Worm (Caenorhabditis elegans) whole organism, L3 larva: ENCODE data around the gene ttr-41.
A peak's percentile ranks its signal among the peaks of the same experiment; 100 is the strongest.

Experiments
- R02D3.7 ChIP-seq: fragments of 150-350 bp; optimal IDR thresholded peaks from 2 replicates; lab custom pipeline; 2014; ENCODE audit warnings: missing biosample characterization, missing genetic modification characterization
- ZK546.5 ChIP-seq: sonication (generic microtip); optimal IDR thresholded peaks from 2 replicates; lab custom pipeline; 2017; ENCODE audit warnings: missing biosample characterization, missing genetic modification characterization
- aly-2 ChIP-seq: fragments of 150-350 bp; optimal IDR thresholded peaks from 2 replicates; lab custom pipeline; 2014; ENCODE audit warnings: missing biosample characterization, missing genetic modification characterization
- ama-1 ChIP-seq: fragments of 150-350 bp; optimal IDR thresholded peaks from 2 replicates; lab custom pipeline; 2018
- ceh-16 ChIP-seq: sonication (generic microtip); optimal IDR thresholded peaks from 2 replicates; lab custom pipeline; 2017; ENCODE audit warnings: missing biosample characterization, missing genetic modification characterization
- ceh-28 ChIP-seq: fragments of 150-350 bp; optimal IDR thresholded peaks from 2 replicates; lab custom pipeline; 2014; ENCODE audit warnings: missing biosample characterization, missing genetic modification reagents, missing genetic modification characterization
- ceh-82 ChIP-seq: fragments of 150-350 bp; optimal IDR thresholded peaks from 2 replicates; lab custom pipeline; 2014; ENCODE audit warnings: missing biosample characterization, missing genetic modification characterization
- ceh-9 ChIP-seq: sonication (generic microtip); optimal IDR thresholded peaks from 2 replicates; lab custom pipeline; 2018; ENCODE audit warnings: missing biosample characterization, missing genetic modification characterization
- daf-12 ChIP-seq: fragments of 150-350 bp; optimal IDR thresholded peaks from 2 replicates; lab custom pipeline; 2014; ENCODE audit warnings: missing biosample characterization, missing genetic modification reagents, missing genetic modification characterization
- egl-27 ChIP-seq: sonication (generic microtip); optimal IDR thresholded peaks from 4 replicates; lab custom pipeline; 2017; ENCODE audit warnings: missing biosample characterization, missing genetic modification reagents, missing genetic modification characterization
- egl-5 ChIP-seq: fragments of 150-350 bp; optimal IDR thresholded peaks from 2 replicates; lab custom pipeline; 2017; ENCODE audit warnings: missing biosample characterization, missing genetic modification reagents, missing genetic modification characterization, inconsistent platforms
- elt-1 ChIP-seq: fragments of 150-350 bp; optimal IDR thresholded peaks from 2 replicates; lab custom pipeline; 2014; ENCODE audit warnings: missing biosample characterization, missing genetic modification characterization
- elt-2 ChIP-seq: sonication (generic microtip); optimal IDR thresholded peaks from 2 replicates; lab custom pipeline; 2016; ENCODE audit warnings: missing genetic modification reagents, mild to moderate bottlenecking, missing genetic modification characterization, missing compliant biosample characterization
- elt-3 ChIP-seq, 3 experiments: fragments of 150-350 bp in 1 of 3; sonication (generic microtip) in 2 of 3; optimal IDR thresholded peaks; 2 replicates in 2 of 3; 4 replicates in 1 of 3; lab custom pipeline; 2014 to 2017; ENCODE audit warnings: missing biosample characterization in 3 of 3, missing genetic modification characterization in 3 of 3
- eor-1 ChIP-seq, 2 experiments: fragments of 150-350 bp; optimal IDR thresholded peaks; 2 replicates each; lab custom pipeline; 2014 to 2018; ENCODE audit warnings: missing biosample characterization in 2 of 2, missing genetic modification characterization in 2 of 2
- fkh-2 ChIP-seq: fragments of 150-350 bp; optimal IDR thresholded peaks from 2 replicates; lab custom pipeline; 2014; ENCODE audit warnings: missing biosample characterization, missing genetic modification reagents, missing genetic modification characterization
- fos-1 ChIP-seq: fragments of 150-350 bp; optimal IDR thresholded peaks from 2 replicates; lab custom pipeline; 2014; ENCODE audit warnings: missing biosample characterization, missing genetic modification characterization
- hmg-11 ChIP-seq: sonication (generic microtip); optimal IDR thresholded peaks from 2 replicates; lab custom pipeline; 2016; ENCODE audit warnings: missing genetic modification characterization, missing compliant biosample characterization
- lin-15B ChIP-seq: fragments of 150-350 bp; optimal IDR thresholded peaks from 2 replicates; lab custom pipeline; 2014; ENCODE audit warnings: missing biosample characterization, missing genetic modification characterization
- lin-39 ChIP-seq: fragments of 150-350 bp; optimal IDR thresholded peaks from 2 replicates; lab custom pipeline; 2018; ENCODE audit warnings: missing biosample characterization, missing genetic modification reagents, missing genetic modification characterization
- lsy-12 ChIP-seq: sonication (generic microtip); optimal IDR thresholded peaks from 2 replicates; lab custom pipeline; 2016; ENCODE audit warnings: mild to moderate bottlenecking, missing genetic modification characterization, missing compliant biosample characterization
- mdl-1 ChIP-seq: fragments of 150-350 bp; optimal IDR thresholded peaks from 2 replicates; lab custom pipeline; 2014; ENCODE audit warnings: missing biosample characterization, missing genetic modification characterization
- mml-1 ChIP-seq: fragments of 150-350 bp; sonication (generic microtip); optimal IDR thresholded peaks from 3 replicates; lab custom pipeline; 2014; ENCODE audit warnings: missing biosample characterization, missing genetic modification characterization
- nfya-1 ChIP-seq: sonication (generic microtip); optimal IDR thresholded peaks from 2 replicates; lab custom pipeline; 2017; ENCODE audit warnings: missing genetic modification characterization, mild to moderate bottlenecking, missing compliant biosample characterization, antibody characterized with exemption, moderate library complexity; ENCODE audit not compliant: insufficient read depth
- nhr-11 ChIP-seq: fragments of 150-350 bp; optimal IDR thresholded peaks from 2 replicates; lab custom pipeline; 2014; ENCODE audit warnings: missing biosample characterization, missing genetic modification characterization
- nhr-12 ChIP-seq: fragments of 150-350 bp; optimal IDR thresholded peaks from 2 replicates; lab custom pipeline; 2014; ENCODE audit warnings: missing biosample characterization, missing genetic modification characterization
- nhr-23 ChIP-seq: fragments of 150-350 bp; optimal IDR thresholded peaks from 2 replicates; lab custom pipeline; 2014; ENCODE audit warnings: missing biosample characterization, missing genetic modification reagents, missing genetic modification characterization
- nhr-237 ChIP-seq: fragments of 150-350 bp; optimal IDR thresholded peaks from 2 replicates; lab custom pipeline; 2014; ENCODE audit warnings: missing biosample characterization, missing genetic modification characterization
- nhr-25 ChIP-seq: sonication (generic microtip); optimal IDR thresholded peaks from 2 replicates; lab custom pipeline; 2017; ENCODE audit warnings: missing biosample characterization, missing genetic modification characterization
- nhr-43 ChIP-seq: sonication (generic microtip); optimal IDR thresholded peaks from 2 replicates; lab custom pipeline; 2016; ENCODE audit warnings: mild to moderate bottlenecking, missing genetic modification characterization, missing compliant biosample characterization; ENCODE audit not compliant: poor library complexity, severe bottlenecking
- nhr-67 ChIP-seq: fragments of 150-350 bp; optimal IDR thresholded peaks from 2 replicates; lab custom pipeline; 2014; ENCODE audit warnings: missing biosample characterization, missing genetic modification characterization
- nhr-77 ChIP-seq: fragments of 150-350 bp; optimal IDR thresholded peaks from 2 replicates; lab custom pipeline; 2014; ENCODE audit warnings: missing biosample characterization, missing genetic modification characterization
- pha-4 ChIP-seq: fragments of 150-350 bp; optimal IDR thresholded peaks from 2 replicates; lab custom pipeline; 2014; ENCODE audit warnings: missing biosample characterization, missing genetic modification reagents, missing genetic modification characterization
- pqm-1 ChIP-seq: fragments of 150-350 bp; optimal IDR thresholded peaks from 2 replicates; lab custom pipeline; 2017; ENCODE audit warnings: missing biosample characterization, missing genetic modification characterization, inconsistent platforms
- sea-2 ChIP-seq: fragments of 150-350 bp; sonication (generic microtip); optimal IDR thresholded peaks from 4 replicates; lab custom pipeline; 2014; ENCODE audit warnings: missing biosample characterization, missing genetic modification reagents, missing genetic modification characterization
- skn-1 ChIP-seq: fragments of 150-350 bp; optimal IDR thresholded peaks from 2 replicates; lab custom pipeline; 2014; ENCODE audit warnings: missing biosample characterization, missing genetic modification characterization
- snpc-4 ChIP-seq: fragments of 150-350 bp; optimal IDR thresholded peaks from 2 replicates; lab custom pipeline; 2014; ENCODE audit warnings: missing biosample characterization, missing genetic modification characterization
- tbx-2 ChIP-seq: sonication (generic microtip); optimal IDR thresholded peaks from 2 replicates; lab custom pipeline; 2016; ENCODE audit warnings: mild to moderate bottlenecking, missing genetic modification characterization, missing compliant biosample characterization
- unc-39 ChIP-seq: sonication (generic microtip); optimal IDR thresholded peaks from 4 replicates; lab custom pipeline; 2017; ENCODE audit warnings: missing biosample characterization, missing genetic modification characterization
- unc-62 ChIP-seq: fragments of 150-350 bp; sonication (generic microtip); optimal IDR thresholded peaks from 4 replicates; lab custom pipeline; 2014; ENCODE audit warnings: missing biosample characterization, missing genetic modification reagents, missing genetic modification characterization
- zag-1 ChIP-seq: fragments of 150-350 bp; optimal IDR thresholded peaks from 2 replicates; lab custom pipeline; 2014; ENCODE audit warnings: missing biosample characterization, missing genetic modification characterization
- ztf-11 ChIP-seq: fragments of 150-350 bp; optimal IDR thresholded peaks from 2 replicates; lab custom pipeline; 2014; ENCODE audit warnings: missing biosample characterization, missing genetic modification characterization
- ztf-4 ChIP-seq: fragments of 150-350 bp; optimal IDR thresholded peaks from 2 replicates; lab custom pipeline; 2014; ENCODE audit warnings: missing biosample characterization, missing genetic modification characterization

Gene ttr-41

DNA sequence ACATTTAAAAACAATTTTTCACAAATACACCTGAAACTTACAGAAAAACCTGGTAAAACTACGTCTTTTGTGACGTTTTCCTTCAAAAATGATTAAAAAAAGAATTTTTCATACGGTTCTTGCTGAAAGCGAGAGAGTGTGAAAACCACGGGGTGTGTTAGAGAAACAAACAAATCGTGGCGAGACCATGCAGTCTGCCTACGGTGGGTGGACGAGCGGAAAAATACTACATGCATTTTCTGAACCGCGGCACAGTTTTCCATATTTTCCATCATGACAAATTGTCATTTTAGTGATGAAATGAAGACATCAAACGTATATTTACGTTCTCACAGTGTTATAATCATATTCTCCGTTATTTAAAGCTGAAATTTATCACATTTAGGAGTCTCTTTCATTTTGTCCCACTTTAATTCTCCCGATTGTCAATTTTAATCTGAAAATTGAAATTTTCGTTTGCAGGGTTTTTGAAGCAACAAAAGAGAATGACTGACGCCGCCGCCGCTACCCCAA lies 21.3 kb downstream of the ttr-41 start, which contains the start of the genes F10G7.9 and tsn-1:
F10G7.9 (minus strand) TSS at position 127 of the 513 bp plus-strand sequence.
tsn-1 (plus strand) TSS at position 463 of the 513 bp plus-strand sequence.
- peak; percentile 63 for TF ChIP-seq nhr-23
- TF ChIP-seq nhr-237 = no peak
- TF ChIP-seq nhr-11 (tag; lab: Kevin White, UChicago) = no peak
- TF ChIP-seq nfya-1 (tag; lab: Kevin White, UChicago) = peak; percentile 92
- TF ChIP-seq elt-3 (tag; optimal IDR thresholded peaks at IDR 0.05; lab: Kevin White, UChicago) = no peak
- TF ChIP-seq hmg-11 = peak; percentile 61
- no peak for TF ChIP-seq ztf-11 (tag; lab: Kevin White, UChicago)
- no peak for TF ChIP-seq ZK546.5 (tag; lab: Kevin White, UChicago)
- TF ChIP-seq nhr-67 (tag; lab: Kevin White, UChicago) = no peak
- TF ChIP-seq lin-39 (tag; lab: Kevin White, UChicago) = no peak
- TF ChIP-seq eor-1 (tag; optimal IDR thresholded peaks at IDR 0.05; lab: Kevin White, UChicago) = no peak
- no peak for TF ChIP-seq fos-1 (tag; lab: Kevin White, UChicago)
- no peak for TF ChIP-seq snpc-4 (tag; lab: Kevin White, UChicago)
- TF ChIP-seq skn-1 (tag; lab: Kevin White, UChicago) = peak; percentile 75
- no peak for TF ChIP-seq unc-39
- TF ChIP-seq ceh-82 (tag; lab: Kevin White, UChicago) = no peak
- TF ChIP-seq R02D3.7 = no peak
- peak; percentile 48 for TF ChIP-seq pqm-1 (tag; lab: Kevin White, UChicago)
- no peak for TF ChIP-seq egl-5 (tag; lab: Kevin White, UChicago)
- TF ChIP-seq unc-62 (GFP tag; lab: Kevin White, UChicago) = no peak
- no peak for TF ChIP-seq tbx-2 (tag; lab: Kevin White, UChicago)
- TF ChIP-seq lin-15B = peak; percentile 82
- TF ChIP-seq fkh-2 (tag; lab: Kevin White, UChicago) = no peak
- no peak for TF ChIP-seq ztf-4 (tag; lab: Kevin White, UChicago)
- no peak for TF ChIP-seq ceh-9 (tag; lab: Kevin White, UChicago)
- TF ChIP-seq sea-2 (GFP tag; lab: Kevin White, UChicago) = no peak
- peak; percentile 29 for TF ChIP-seq nhr-43 (tag; lab: Kevin White, UChicago)
- peak; percentile 83 for TF ChIP-seq lsy-12 (tag; lab: Kevin White, UChicago)
- TF ChIP-seq nhr-25 (tag; lab: Kevin White, UChicago) = peak; percentile 81
- TF ChIP-seq mdl-1 (tag; lab: Kevin White, UChicago) = no peak
- TF ChIP-seq elt-1 (tag; lab: Kevin White, UChicago) = no peak
- no peak for TF ChIP-seq nhr-12 (tag; lab: Kevin White, UChicago)
- TF ChIP-seq ama-1 = no peak
- no peak for TF ChIP-seq aly-2 (tag; lab: Kevin White, UChicago)
- no peak for TF ChIP-seq daf-12 (tag; lab: Kevin White, UChicago)
- TF ChIP-seq egl-27 (tag; lab: Kevin White, UChicago) = no peak
- TF ChIP-seq ceh-16 = no peak
- TF ChIP-seq ceh-28 (tag; lab: Kevin White, UChicago) = peak; percentile 36
- peak; percentile 68 for TF ChIP-seq elt-2 (tag; lab: Kevin White, UChicago)
- no peak for TF ChIP-seq zag-1
- no peak for TF ChIP-seq nhr-77 (tag; lab: Kevin White, UChicago)
- no peak for TF ChIP-seq mml-1
- TF ChIP-seq pha-4 = peak; percentile 77

DNA sequence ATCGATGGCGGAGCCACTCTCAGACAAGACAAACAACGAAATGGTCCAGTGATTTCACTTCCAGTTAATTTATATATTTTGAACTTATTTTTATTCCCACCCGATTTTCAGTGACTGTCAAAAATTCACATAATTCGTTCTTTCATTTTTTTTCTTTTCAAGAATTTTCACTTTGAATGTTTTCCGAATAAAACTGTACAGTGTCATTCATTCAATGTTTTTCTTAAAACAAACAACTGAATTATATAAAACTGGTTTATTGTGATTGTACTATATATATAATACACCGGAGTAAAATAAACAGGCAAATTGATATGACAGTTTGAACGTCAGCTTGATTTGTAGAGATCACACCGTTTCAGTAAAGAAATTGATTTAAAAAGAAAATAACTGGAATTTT lies 24.7 kb downstream of the ttr-41 start:
- TF ChIP-seq nhr-43 (tag; lab: Kevin White, UChicago) (no peak), nfya-1 (tag; lab: Kevin White, UChicago) (no peak), ztf-11 (tag; lab: Kevin White, UChicago) (no peak), nhr-237 (no peak), zag-1 (no peak), ama-1 (no peak), egl-5 (tag; lab: Kevin White, UChicago) (no peak)
- TF ChIP-seq, all 47 proteins: peak for 0
